Worm (Caenorhabditis elegans) whole organism, L3 larva: ENCODE results near the gene B0222.11.

Experiments
- ceh-82 ChIP-seq: fragments of 150-350 bp; optimal IDR thresholded peaks from 2 replicates; lab custom pipeline; 2014; ENCODE audit warnings: missing biosample characterization, missing genetic modification characterization
- nhr-12 ChIP-seq: fragments of 150-350 bp; optimal IDR thresholded peaks from 2 replicates; lab custom pipeline; 2014; ENCODE audit warnings: missing biosample characterization, missing genetic modification characterization

DNA sequence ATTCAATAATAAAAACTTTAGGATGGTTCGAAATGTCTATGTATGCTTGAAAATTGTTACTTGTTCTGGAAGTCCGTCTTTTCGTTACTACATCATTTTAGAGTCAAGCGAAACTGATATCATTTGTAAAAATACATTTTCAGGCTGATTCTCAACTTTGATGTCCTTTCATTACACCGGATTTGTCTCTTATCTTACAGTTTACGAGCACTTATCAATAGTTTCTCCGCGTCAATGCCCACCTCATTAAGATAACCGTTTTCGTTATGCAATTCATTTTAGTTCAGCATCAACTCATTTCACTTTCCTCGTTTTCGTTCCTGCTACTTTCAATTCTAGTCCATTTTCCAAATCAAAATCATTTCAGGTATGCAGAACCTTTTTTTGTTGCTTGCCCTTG, 34.7 kb upstream of the B0222.11 start, which contains the start of gene asp-2:
- TF ChIP-seq ceh-82 (tag; lab: Kevin White, UChicago) (no peak), nhr-12 (tag; lab: Kevin White, UChicago) (no peak)
